Fruit fly (Drosophila melanogaster): ENCODE measurements around the gene CG34367.
A peak's percentile ranks its signal among the peaks of the same experiment; 100 is the strongest.

dm6 chr2L:10395642-10396487, 42.2 kb upstream of the CG34367 start, which contains the start of gene Mdh1:
- no peak for TF ChIP-seq insv (optimal IDR thresholded peaks at IDR 0.05)
- no peak for TF ChIP-seq ttk (optimal IDR thresholded peaks at IDR 0.05)
- TF ChIP-seq psq (optimal IDR thresholded peaks at IDR 0.05) = peak; percentile 52
- TF ChIP-seq Sin3A (optimal IDR thresholded peaks at IDR 0.05) = no peak
